Worm (Caenorhabditis elegans): ENCODE measurements around the gene M163.10.

DNA sequence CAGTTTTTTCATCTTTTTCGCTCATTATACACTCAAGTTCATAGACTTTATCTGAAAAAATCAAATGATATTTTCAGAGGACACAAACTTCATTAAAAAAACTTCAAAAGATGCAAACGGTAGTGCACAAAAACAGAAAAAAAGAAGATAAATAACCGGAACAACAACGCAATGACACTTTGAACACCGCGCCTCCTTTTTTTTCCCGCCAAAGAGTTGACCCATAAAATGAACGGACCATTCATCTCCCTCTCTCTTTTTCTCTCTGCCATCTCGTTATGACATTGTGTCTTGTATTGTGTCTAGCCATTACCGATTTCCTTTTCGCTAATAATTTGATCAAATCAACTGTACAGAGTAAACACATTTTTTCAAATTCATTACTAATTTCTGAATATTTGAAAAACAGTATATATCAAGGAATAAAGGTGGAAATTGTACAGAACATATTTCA is 49.2 kb upstream of the M163.10 start, which contains the start of gene F23D12.2:
- TF ChIP-seq tab-1 (GFP tag; IDR thresholded peaks at IDR 0.05), result no peak
- TF ChIP-seq klf-2 (GFP tag; conservative IDR thresholded peaks at IDR 0.05), result no peak
- no peak for TF ChIP-seq ztf-23 (GFP tag; IDR thresholded peaks at IDR 0.05)
